Worm (Caenorhabditis elegans) whole organism, midembryonic: Measurements from ENCODE around the gene szy-4.

Experiments
- cog-1 ChIP-seq: sonication (generic microtip); optimal IDR thresholded peaks from 2 replicates; lab custom pipeline; 2016; ENCODE audit warnings: missing genetic modification characterization, missing compliant biosample characterization
- ref-1 ChIP-seq: fragments of 200-800 bp; sonication (Bioruptor generic); conservative IDR thresholded peaks from 2 replicates; pipeline ENCODE4 v1.3.6; 2022; ENCODE audit warnings: missing genetic modification reagents, missing genetic modification characterization, missing compliant biosample characterization

ce11 chrII:6176154-6176897, 22.2 kb upstream of the szy-4 start:
- TF ChIP-seq cog-1 (tag; lab: Kevin White, UChicago) (no peak), ref-1 (GFP tag; lab: Robert Waterston, UW) (no peak)
